Fruit fly (Drosophila melanogaster): Measurements from ENCODE around the gene CG4497.

CG4497 gene

dm6 chr2L:7194351-7195037 lies at the start of gene CG4497:
CG4497 (minus strand) TSS chr2L:7194588.
- peak; percentile 92 for TF ChIP-seq Jra (GFP tag; optimal IDR thresholded peaks at IDR 0.05)
- peak; percentile 95 for TF ChIP-seq tai (GFP tag; optimal IDR thresholded peaks at IDR 0.05)
- TF ChIP-seq dl (GFP tag; optimal IDR thresholded peaks at IDR 0.05; ENCODE audit: insufficient read depth in 1 of 2, partially characterized antibody in 2 of 2): peak in 1 of 2 experiments; percentile 66
- peak; percentile 74 for TF ChIP-seq CG32264 (GFP tag; optimal IDR thresholded peaks at IDR 0.05)
- no peak for TF ChIP-seq Abd-B (GFP tag; optimal IDR thresholded peaks at IDR 0.05)
- TF ChIP-seq h (GFP tag; optimal IDR thresholded peaks at IDR 0.05): peak; percentile 93
- peak; percentile 98 for TF ChIP-seq Vsx2 (GFP tag; optimal IDR thresholded peaks at IDR 0.05; ENCODE audit: partially characterized antibody)
- TF ChIP-seq Hr78 (GFP tag; optimal IDR thresholded peaks at IDR 0.05): no peak
- TF ChIP-seq brk (GFP tag; optimal IDR thresholded peaks at IDR 0.05): peak; percentile 87
- peak; percentile 63 for TF ChIP-seq dsf (GFP tag; optimal IDR thresholded peaks at IDR 0.05; ENCODE audit: borderline replicate concordance)
- TF ChIP-seq GATAd (GFP tag; optimal IDR thresholded peaks at IDR 0.05): peak; percentile 48
- TF ChIP-seq CrebA (GFP tag; optimal IDR thresholded peaks at IDR 0.05; ENCODE audit: borderline replicate concordance): no peak
- TF ChIP-seq jim (GFP tag; optimal IDR thresholded peaks at IDR 0.05): no peak
- TF ChIP-seq sv (GFP tag; optimal IDR thresholded peaks at IDR 0.05): peak; percentile 96
- peak; percentile 47 to 93 for TF ChIP-seq foxo (GFP tag; optimal IDR thresholded peaks at IDR 0.05)
- peak; percentile 82 for TF ChIP-seq OdsH (GFP tag; optimal IDR thresholded peaks at IDR 0.05)
- no peak for TF ChIP-seq Rel (GFP tag; optimal IDR thresholded peaks at IDR 0.05)
- peak; percentile 42 for TF ChIP-seq Rel (tag; optimal IDR thresholded peaks at IDR 0.05)
- TF ChIP-seq pan (optimal IDR thresholded peaks at IDR 0.05): no peak
- peak; percentile 82 for TF ChIP-seq CG9705 (GFP tag; optimal IDR thresholded peaks at IDR 0.05)
- TF ChIP-seq br (GFP tag; optimal IDR thresholded peaks at IDR 0.05): peak; percentile 90
- no peak for TF ChIP-seq lola (GFP tag; optimal IDR thresholded peaks at IDR 0.05)
- peak; percentile 24 for TF ChIP-seq Hr83 (GFP tag; optimal IDR thresholded peaks at IDR 0.05; ENCODE audit: poor library complexity, severe bottlenecking)
- peak; percentile 85 for TF ChIP-seq woc (GFP tag; optimal IDR thresholded peaks at IDR 0.05)
- peak; percentile 93 for TF ChIP-seq Hnf4 (GFP tag; optimal IDR thresholded peaks at IDR 0.05)
- peak; percentile 72 for TF ChIP-seq Sp1 (GFP tag; optimal IDR thresholded peaks at IDR 0.05)
- peak; percentile 80 for TF ChIP-seq psq (GFP tag; optimal IDR thresholded peaks at IDR 0.05)
- peak; percentile 92 for TF ChIP-seq rgr (GFP tag; optimal IDR thresholded peaks at IDR 0.05)
- TF ChIP-seq usp (GFP tag; optimal IDR thresholded peaks at IDR 0.05): no peak
- TF ChIP-seq Mio (GFP tag; optimal IDR thresholded peaks at IDR 0.05): peak; percentile 33
- peak; percentile 45 for TF ChIP-seq sage (GFP tag; optimal IDR thresholded peaks at IDR 0.05)
- TF ChIP-seq Dfd (GFP tag; optimal IDR thresholded peaks at IDR 0.05): no peak
- TF ChIP-seq dmrt93B (GFP tag; optimal IDR thresholded peaks at IDR 0.05): peak; percentile 84
- peak; percentile 56 for TF ChIP-seq N (GFP tag; optimal IDR thresholded peaks at IDR 0.05)
- peak; percentile 72 for TF ChIP-seq Myc (optimal IDR thresholded peaks at IDR 0.05)
- peak; percentile 91 for TF ChIP-seq fru (GFP tag; optimal IDR thresholded peaks at IDR 0.05)
- peak; percentile 93 for TF ChIP-seq Dif (GFP tag; optimal IDR thresholded peaks at IDR 0.05; ENCODE audit: partially characterized antibody)
- TF ChIP-seq ey (GFP tag; optimal IDR thresholded peaks at IDR 0.05): peak; percentile 91
- TF ChIP-seq HLH106 (tag; optimal IDR thresholded peaks at IDR 0.05): peak; percentile 90

DNA sequence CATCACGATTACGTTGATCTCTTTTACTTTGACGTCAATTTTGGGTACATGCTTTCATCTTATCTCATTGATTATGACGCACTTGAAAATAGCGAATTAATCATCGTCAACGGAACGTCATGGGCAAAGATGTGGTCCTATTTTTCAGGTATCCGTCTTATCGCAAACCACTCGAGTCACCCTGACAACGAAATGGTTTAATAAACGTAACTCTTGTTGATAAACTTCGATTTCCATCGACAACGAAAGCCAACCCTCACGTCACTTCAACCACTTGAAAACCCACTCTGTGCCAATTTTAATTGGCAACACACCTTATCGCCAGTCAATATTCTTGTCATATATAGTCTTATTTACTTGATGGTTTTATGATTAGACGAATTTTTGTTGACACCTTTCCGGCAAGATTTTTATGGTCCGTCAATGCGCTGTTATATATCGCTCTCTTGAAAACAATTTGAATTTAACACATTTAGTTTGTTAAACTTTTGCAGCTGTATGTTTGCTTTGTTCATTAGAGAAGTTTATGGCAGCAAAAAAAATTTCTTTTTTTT lies 47.9 kb upstream of the CG4497 start:
- TF ChIP-seq h (GFP tag; optimal IDR thresholded peaks at IDR 0.05): peak; percentile 46
- TF ChIP-seq fru (GFP tag; optimal IDR thresholded peaks at IDR 0.05): peak; percentile 3
- no peak for TF ChIP-seq psq (GFP tag; optimal IDR thresholded peaks at IDR 0.05)
